Worm (Caenorhabditis elegans): ENCODE measurements around the gene ceh-53.

The ceh-53 gene

ce11 chrIV:3519352-3519751 lies 21.3 kb downstream of the ceh-53 start (continued):
- no peak for TF ChIP-seq ceh-20 (GFP tag; IDR thresholded peaks at IDR 0.05)
- no peak for TF ChIP-seq ctbp-1 (GFP tag; IDR thresholded peaks at IDR 0.05)
- peak; percentile 11 for TF ChIP-seq hlh-30 (tag; optimal IDR thresholded peaks at IDR 0.05; ENCODE audit: insufficient read depth)
- no peak for TF ChIP-seq ZK546.5 (tag; optimal IDR thresholded peaks at IDR 0.05)
- no peak for TF ChIP-seq F49E8.2 (tag; optimal IDR thresholded peaks at IDR 0.05; ENCODE audit: borderline replicate concordance)
- no peak for TF ChIP-seq F44E2.7 (GFP tag; IDR thresholded peaks at IDR 0.05)
- no peak for TF ChIP-seq spr-3 (GFP tag; optimal IDR thresholded peaks at IDR 0.05)
- no peak for TF ChIP-seq egl-27 (tag; optimal IDR thresholded peaks at IDR 0.05)
- TF ChIP-seq R02D3.7 (tag; optimal IDR thresholded peaks at IDR 0.05): no peak
- TF ChIP-seq mdl-1 (tag; optimal IDR thresholded peaks at IDR 0.05): no peak
- TF ChIP-seq T20F7.1 (GFP tag; optimal IDR thresholded peaks at IDR 0.05): no peak
- no peak for TF ChIP-seq ces-1 (GFP tag; optimal IDR thresholded peaks at IDR 0.05)
- no peak for TF ChIP-seq dmd-6 (GFP tag; IDR thresholded peaks at IDR 0.05)
- no peak for TF ChIP-seq T26A8.4 (GFP tag; IDR thresholded peaks at IDR 0.05)
- no peak for TF ChIP-seq tag-97 (GFP tag; IDR thresholded peaks at IDR 0.05)
- TF ChIP-seq unc-39 (tag; optimal IDR thresholded peaks at IDR 0.05): no peak
- no peak for TF ChIP-seq ztf-11 (tag; optimal IDR thresholded peaks at IDR 0.05)
- no peak for TF ChIP-seq egl-43 (GFP tag; IDR thresholded peaks at IDR 0.05)
- no peak for TF ChIP-seq F26F4.8 (GFP tag; conservative IDR thresholded peaks at IDR 0.05)
- TF ChIP-seq lin-39 (tag; optimal IDR thresholded peaks at IDR 0.05): no peak
- TF ChIP-seq fkh-10 (GFP tag; optimal IDR thresholded peaks at IDR 0.05): peak; percentile 33
- no peak for TF ChIP-seq zip-11 (GFP tag; IDR thresholded peaks at IDR 0.05)
- no peak for TF ChIP-seq lim-7 (GFP tag; IDR thresholded peaks at IDR 0.05)
- no peak for TF ChIP-seq ceh-44 (GFP tag; IDR thresholded peaks at IDR 0.05)
- peak; percentile 72 for TF ChIP-seq hmg-1.1 (GFP tag; IDR thresholded peaks at IDR 0.05)
- TF ChIP-seq ceh-28 (tag; optimal IDR thresholded peaks at IDR 0.05): no peak
- TF ChIP-seq aha-1 (tag): peak; percentile 63
- TF ChIP-seq rbr-2 (tag; optimal IDR thresholded peaks at IDR 0.05): peak; percentile 36
- TF ChIP-seq nhr-11 (tag; optimal IDR thresholded peaks at IDR 0.05): no peak
- TF ChIP-seq F10B5.3 (tag; optimal IDR thresholded peaks at IDR 0.05): no peak
- TF ChIP-seq Y75B8A.6 (GFP tag; IDR thresholded peaks at IDR 0.05): no peak
- TF ChIP-seq nhr-41 (GFP tag; IDR thresholded peaks at IDR 0.05): no peak
- TF ChIP-seq ceh-62 (tag; optimal IDR thresholded peaks at IDR 0.05): no peak
- TF ChIP-seq pha-4 (GFP tag; IDR thresholded peaks at IDR 0.05): no peak
- TF ChIP-seq pha-4 (tag; optimal IDR thresholded peaks at IDR 0.05): no peak
- TF ChIP-seq mxl-3 (GFP tag; optimal IDR thresholded peaks at IDR 0.05): no peak
- no peak for TF ChIP-seq mep-1 (tag; optimal IDR thresholded peaks at IDR 0.05)
- TF ChIP-seq sdz-12 (GFP tag; optimal IDR thresholded peaks at IDR 0.05): no peak
- no peak for TF ChIP-seq nhr-111 (GFP tag; optimal IDR thresholded peaks at IDR 0.05)
- no peak for TF ChIP-seq saeg-2 (GFP tag; IDR thresholded peaks at IDR 0.05)
- TF ChIP-seq zag-1 (tag; optimal IDR thresholded peaks at IDR 0.05): no peak
- no peak for TF ChIP-seq jun-1 (tag; optimal IDR thresholded peaks at IDR 0.05)
- TF ChIP-seq dpl-1 (GFP tag; optimal IDR thresholded peaks at IDR 0.05): peak; percentile 17
- TF ChIP-seq nhr-237 (tag; optimal IDR thresholded peaks at IDR 0.05): no peak
- no peak for TF ChIP-seq dmd-9 (GFP tag; IDR thresholded peaks at IDR 0.05)
- TF ChIP-seq lin-29 (GFP tag; IDR thresholded peaks at IDR 0.05): no peak
- TF ChIP-seq gei-8 (GFP tag; optimal IDR thresholded peaks at IDR 0.05): no peak
- no peak for TF ChIP-seq aly-2 (tag; optimal IDR thresholded peaks at IDR 0.05)
- peak in 1 of 2 experiments; percentile 49 for TF ChIP-seq lsy-2 (tag; optimal IDR thresholded peaks at IDR 0.05)
- TF ChIP-seq vab-7 (GFP tag; IDR thresholded peaks at IDR 0.05): no peak
- peak; percentile 26 for TF ChIP-seq hlh-11 (tag; optimal IDR thresholded peaks at IDR 0.05)
- no peak for TF ChIP-seq Y48G9A.11 (GFP tag; IDR thresholded peaks at IDR 0.05)
- TF ChIP-seq arid-1 (GFP tag; conservative IDR thresholded peaks at IDR 0.05): no peak
